Worm (Caenorhabditis elegans) whole organism, midembryonic: ENCODE measurements around the gene T28D6.6.

Experiments
- klf-2 ChIP-seq: fragments of 200-800 bp; sonication (Bioruptor generic); conservative IDR thresholded peaks from 2 replicates; pipeline ENCODE4 v1.3.6; 2022; ENCODE audit warnings: missing genetic modification reagents, missing genetic modification characterization, missing compliant biosample characterization
- ref-1 ChIP-seq: fragments of 200-800 bp; sonication (Bioruptor generic); conservative IDR thresholded peaks from 2 replicates; pipeline ENCODE4 v1.3.6; 2022; ENCODE audit warnings: missing genetic modification reagents, missing genetic modification characterization, missing compliant biosample characterization
- ztf-23 ChIP-seq: fragments of 200-800 bp; sonication (Bioruptor generic); IDR thresholded peaks from 2 replicates; pipeline ENCODE4 v1.3.6; 2022; ENCODE audit warnings: missing genetic modification reagents, missing genetic modification characterization, missing compliant biosample characterization

DNA sequence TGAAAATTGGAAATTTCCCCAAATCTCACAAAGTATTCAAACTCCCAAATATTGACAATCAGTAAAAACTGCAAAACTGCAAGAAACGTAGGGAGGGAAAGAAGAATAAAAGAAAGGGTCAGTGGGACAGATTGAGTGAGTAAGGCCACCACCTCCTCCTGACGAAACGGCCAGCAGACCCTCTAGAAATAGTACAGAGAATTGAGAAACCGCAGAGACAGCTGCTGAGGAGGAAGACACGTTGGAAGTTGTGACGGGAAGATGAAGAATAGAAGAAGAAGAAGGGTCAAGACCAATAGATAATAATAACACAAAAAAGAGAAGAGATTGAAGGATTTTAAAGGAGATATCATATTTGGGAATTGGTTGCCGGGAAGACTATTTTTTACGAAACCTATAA, 37.6 kb upstream of the T28D6.6 start:
- TF ChIP-seq ref-1 (GFP tag; lab: Robert Waterston, UW): no peak
- no peak for TF ChIP-seq ztf-23 (GFP tag; lab: Robert Waterston, UW)
- TF ChIP-seq klf-2 (GFP tag; lab: Robert Waterston, UW): no peak
